Worm (Caenorhabditis elegans): ENCODE results near the gene exos-4.1.

DNA sequence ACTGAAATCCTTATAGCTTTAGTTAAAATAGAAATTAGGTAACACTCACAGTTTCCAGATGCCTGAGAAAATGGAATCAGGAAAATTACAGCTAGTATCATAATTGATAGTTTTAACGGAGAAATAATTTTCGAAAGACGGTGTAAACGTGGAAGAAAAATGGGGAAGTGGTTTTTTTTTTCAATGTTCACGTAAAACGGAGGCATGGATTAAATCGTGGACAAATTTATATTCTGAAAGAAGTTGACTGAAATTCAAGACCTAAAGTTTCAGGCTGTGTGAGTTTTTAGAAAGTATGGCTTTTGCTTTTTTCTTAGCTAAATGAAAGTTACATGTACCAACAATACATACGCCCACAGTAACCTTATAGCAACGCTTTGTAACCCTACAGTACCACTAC is 43.5 kb downstream of the exos-4.1 start, which contains the start of gene spe-43:
- TF ChIP-seq klf-2 (GFP tag; conservative IDR thresholded peaks at IDR 0.05), result no peak
- no peak for TF ChIP-seq ref-1 (GFP tag; conservative IDR thresholded peaks at IDR 0.05)
- no peak for TF ChIP-seq tab-1 (GFP tag; IDR thresholded peaks at IDR 0.05)
- no peak for TF ChIP-seq T22C8.4 (GFP tag; IDR thresholded peaks at IDR 0.05)
- no peak for TF ChIP-seq cog-1 (tag; optimal IDR thresholded peaks at IDR 0.05)
- no peak for TF ChIP-seq ztf-23 (GFP tag; IDR thresholded peaks at IDR 0.05)
- TF ChIP-seq med-1 (GFP tag; optimal IDR thresholded peaks at IDR 0.05; ENCODE audit: insufficient read depth), result no peak
- TF ChIP-seq flt-1 (GFP tag; IDR thresholded peaks at IDR 0.05), result no peak
